Worm (Caenorhabditis elegans): ENCODE results near the gene srx-95.

ce11 chrII:6750929-6751328, 3.6 kb downstream of the srx-95 start, which contains the start of gene F41G3.20:
- TF ChIP-seq sdz-38 (tag; optimal IDR thresholded peaks at IDR 0.05): no peak
- TF ChIP-seq F49E8.2 (tag; optimal IDR thresholded peaks at IDR 0.05; ENCODE audit: insufficient read depth): no peak
- no peak for TF ChIP-seq lsl-1 (GFP tag; optimal IDR thresholded peaks at IDR 0.05)
- no peak for TF ChIP-seq nhr-27 (tag; optimal IDR thresholded peaks at IDR 0.05)
- TF ChIP-seq B0019.2 (GFP tag; conservative IDR thresholded peaks at IDR 0.05): no peak
- TF ChIP-seq nhr-80 (tag; optimal IDR thresholded peaks at IDR 0.05): no peak
